Fruit fly (Drosophila melanogaster) whole organism, embryonic: ENCODE results near the gene CG10347.

Experiments
- Atf-2 ChIP-seq: fragments of 200-800 bp; sonication (Bioruptor generic); optimal IDR thresholded peaks from 2 replicates; lab custom pipeline; 2016; ENCODE audit warnings: missing biosample characterization, missing genetic modification characterization
- B-H1 ChIP-seq: fragments of 200-800 bp; sonication (Bioruptor generic); IDR thresholded peaks from 3 replicates; pipeline ENCODE4 v1.3.6; 2022; ENCODE audit warnings: missing biosample characterization, missing genetic modification characterization
- CG11504 ChIP-seq: fragments of 200-800 bp; sonication (Bioruptor generic); optimal IDR thresholded peaks from 3 replicates; lab custom pipeline; 2019; ENCODE audit warnings: missing biosample characterization, mild to moderate bottlenecking, missing genetic modification characterization, moderate library complexity
- CG14441 ChIP-seq: fragments of 200-800 bp; sonication (Bioruptor generic); IDR thresholded peaks from 2 replicates; pipeline ENCODE4 v1.3.6; 2022; ENCODE audit warnings: missing biosample characterization, missing genetic modification characterization
- CG14710 ChIP-seq: fragments of 200-800 bp; sonication (Bioruptor generic); optimal IDR thresholded peaks from 3 replicates; lab custom pipeline; 2019; ENCODE audit warnings: missing biosample characterization, mild to moderate bottlenecking, missing genetic modification characterization, moderate library complexity
- CG2129 ChIP-seq: fragments of 200-800 bp; sonication (Bioruptor generic); IDR thresholded peaks from 2 replicates; pipeline ENCODE4 v1.3.6; 2022; ENCODE audit warnings: missing biosample characterization, missing genetic modification characterization; ENCODE audit not compliant: partially characterized antibody
- CG30020 ChIP-seq: fragments of 200-800 bp; optimal IDR thresholded peaks from 2 replicates; lab custom pipeline; 2019; ENCODE audit warnings: missing biosample characterization, mild to moderate bottlenecking, missing genetic modification characterization, moderate library complexity
- CG30431 ChIP-seq: fragments of 200-800 bp; sonication (Bioruptor generic); optimal IDR thresholded peaks from 2 replicates; lab custom pipeline; 2017; ENCODE audit warnings: missing biosample characterization, missing genetic modification characterization
- CG32767 ChIP-seq: fragments of 200-800 bp; sonication (Bioruptor generic); IDR thresholded peaks from 2 replicates; pipeline ENCODE4 v1.3.6; 2022; ENCODE audit warnings: missing biosample characterization, missing genetic modification characterization
- CG32772 ChIP-seq: fragments of 200-800 bp; sonication (Bioruptor generic); IDR thresholded peaks from 2 replicates; pipeline ENCODE4 v1.3.6; 2022; ENCODE audit warnings: missing biosample characterization, missing genetic modification characterization
- CG33557 ChIP-seq: fragments of 200-800 bp; sonication (Bioruptor generic); optimal IDR thresholded peaks from 2 replicates; lab custom pipeline; 2019; ENCODE audit warnings: missing biosample characterization, mild to moderate bottlenecking, missing genetic modification characterization, moderate library complexity
- CG3847 ChIP-seq: fragments of 200-800 bp; sonication (Bioruptor generic); IDR thresholded peaks from 2 replicates; pipeline ENCODE4 v1.3.6; 2022; ENCODE audit warnings: missing biosample characterization, missing genetic modification characterization
- CG42726 ChIP-seq: fragments of 200-800 bp; sonication (Bioruptor generic); IDR thresholded peaks from 2 replicates; pipeline ENCODE4 v1.3.6; 2022; ENCODE audit warnings: missing biosample characterization, missing genetic modification characterization; ENCODE audit not compliant: partially characterized antibody
- CG6654 ChIP-seq: fragments of 200-800 bp; sonication (Bioruptor generic); optimal IDR thresholded peaks from 2 replicates; lab custom pipeline; 2017; ENCODE audit warnings: missing biosample characterization, mild to moderate bottlenecking, missing genetic modification characterization
- CG6683 ChIP-seq: fragments of 200-800 bp; sonication (Bioruptor generic); optimal IDR thresholded peaks from 2 replicates; lab custom pipeline; 2017; ENCODE audit warnings: missing biosample characterization, mild to moderate bottlenecking, missing genetic modification characterization, missing genetic modification reagents
- Chrac-16 ChIP-seq: fragments of 200-800 bp; sonication (Bioruptor generic); optimal IDR thresholded peaks from 3 replicates; lab custom pipeline; 2016; ENCODE audit warnings: missing biosample characterization, missing genetic modification characterization
- CoRest ChIP-seq: fragments of 200-800 bp; sonication (Bioruptor generic); optimal IDR thresholded peaks from 3 replicates; lab custom pipeline; 2018; ENCODE audit warnings: missing biosample characterization, mild to moderate bottlenecking, missing genetic modification characterization, moderate library complexity
- Dek ChIP-seq: fragments of 200-800 bp; sonication (Bioruptor generic); optimal IDR thresholded peaks from 3 replicates; lab custom pipeline; 2019; ENCODE audit warnings: missing biosample characterization, mild to moderate bottlenecking, missing genetic modification characterization, moderate library complexity
- ERR ChIP-seq: fragments of 200-800 bp; sonication (Bioruptor generic); optimal IDR thresholded peaks from 2 replicates; lab custom pipeline; 2016; ENCODE audit warnings: missing biosample characterization, missing genetic modification characterization
- H15 ChIP-seq: fragments of 200-800 bp; sonication (Bioruptor generic); IDR thresholded peaks from 3 replicates; pipeline ENCODE4 v1.3.6; 2022; ENCODE audit warnings: missing biosample characterization, missing genetic modification characterization
- Hand ChIP-seq: fragments of 200-800 bp; sonication (Bioruptor generic); optimal IDR thresholded peaks from 2 replicates; lab custom pipeline; 2017; ENCODE audit warnings: mild to moderate bottlenecking, missing biosample characterization, missing genetic modification reagents, missing genetic modification characterization
- HmgD ChIP-seq: fragments of 200-800 bp; sonication (Bioruptor generic); optimal IDR thresholded peaks from 3 replicates; lab custom pipeline; 2016; ENCODE audit warnings: missing biosample characterization, missing genetic modification characterization
- Mad ChIP-seq: fragments of 200-800 bp; sonication (Bioruptor generic); optimal IDR thresholded peaks from 2 replicates; lab custom pipeline; 2016; ENCODE audit warnings: missing biosample characterization, missing genetic modification characterization
- Nf-YA ChIP-seq: fragments of 200-800 bp; sonication (Bioruptor generic); IDR thresholded peaks from 2 replicates; pipeline ENCODE4 v1.3.6; 2022; ENCODE audit warnings: missing biosample characterization, missing genetic modification characterization
- Opbp ChIP-seq: fragments of 200-800 bp; sonication (Bioruptor generic); IDR thresholded peaks from 3 replicates; pipeline ENCODE4 v1.3.6; 2022; ENCODE audit warnings: missing biosample characterization, missing genetic modification characterization; ENCODE audit not compliant: partially characterized antibody
- Rx ChIP-seq: fragments of 200-800 bp; sonication (Bioruptor generic); IDR thresholded peaks from 2 replicates; pipeline ENCODE4 v1.3.6; 2022; ENCODE audit warnings: missing biosample characterization, missing genetic modification characterization
- Spps ChIP-seq: fragments of 200-800 bp; sonication (Bioruptor generic); optimal IDR thresholded peaks from 2 replicates; lab custom pipeline; 2018; ENCODE audit warnings: missing biosample characterization, mild to moderate bottlenecking, missing genetic modification characterization
- Tbp ChIP-seq: fragments of >200 bp; optimal IDR thresholded peaks from 2 replicates; lab custom pipeline; 2018; ENCODE audit warnings: missing biosample characterization, missing genetic modification characterization
- Vsx1 ChIP-seq: fragments of 200-800 bp; sonication (Bioruptor generic); optimal IDR thresholded peaks from 2 replicates; lab custom pipeline; 2017; ENCODE audit warnings: missing biosample characterization, mild to moderate bottlenecking, missing genetic modification characterization, missing genetic modification reagents
- bcd ChIP-seq: fragments of 200-800 bp; sonication (Bioruptor generic); optimal IDR thresholded peaks from 2 replicates; lab custom pipeline; 2017; ENCODE audit warnings: missing biosample characterization, mild to moderate bottlenecking, missing genetic modification characterization
- br ChIP-seq: fragments of >200 bp; optimal IDR thresholded peaks from 2 replicates; lab custom pipeline; 2017
- caup ChIP-seq: fragments of 200-800 bp; sonication (Bioruptor generic); optimal IDR thresholded peaks from 3 replicates; lab custom pipeline; 2017; ENCODE audit warnings: missing biosample characterization, mild to moderate bottlenecking, missing genetic modification characterization, moderate library complexity; ENCODE audit not compliant: severe bottlenecking
- chif ChIP-seq, 2 experiments: fragments of 200-800 bp; sonication (Bioruptor generic); optimal IDR thresholded peaks; 3 replicates each; lab custom pipeline; 2016; ENCODE audit warnings: missing biosample characterization in 2 of 2, missing genetic modification characterization in 2 of 2
- dimm ChIP-seq: fragments of 200-800 bp; sonication (Bioruptor generic); IDR thresholded peaks from 2 replicates; pipeline ENCODE4 v1.3.6; 2022; ENCODE audit warnings: missing biosample characterization, missing genetic modification characterization
- dysf ChIP-seq: fragments of 200-800 bp; sonication (Bioruptor generic); IDR thresholded peaks from 3 replicates; pipeline ENCODE4 v1.3.6; 2022; ENCODE audit warnings: missing biosample characterization, missing genetic modification characterization
- gro ChIP-seq: fragments of 200-800 bp; sonication (Bioruptor generic); optimal IDR thresholded peaks from 2 replicates; lab custom pipeline; 2016; ENCODE audit warnings: missing biosample characterization, missing genetic modification characterization
- knrl ChIP-seq: fragments of 200-800 bp; sonication (Bioruptor generic); IDR thresholded peaks from 3 replicates; pipeline ENCODE4 v1.3.6; 2022; ENCODE audit warnings: missing biosample characterization, missing genetic modification characterization; ENCODE audit not compliant: partially characterized antibody
- lab ChIP-seq: fragments of 200-800 bp; sonication (Bioruptor generic); optimal IDR thresholded peaks from 3 replicates; lab custom pipeline; 2017; ENCODE audit warnings: missing biosample characterization, missing genetic modification characterization, mild to moderate bottlenecking, moderate library complexity, missing genetic modification reagents
- lilli ChIP-seq: fragments of 200-800 bp; sonication (Bioruptor generic); optimal IDR thresholded peaks from 3 replicates; lab custom pipeline; 2016; ENCODE audit warnings: missing biosample characterization, missing genetic modification characterization
- p53 ChIP-seq: fragments of 200-800 bp; sonication (Bioruptor generic); optimal IDR thresholded peaks from 2 replicates; lab custom pipeline; 2016; ENCODE audit warnings: missing biosample characterization, missing genetic modification characterization
- rib ChIP-seq: fragments of 200-800 bp; sonication (Bioruptor generic); IDR thresholded peaks from 2 replicates; pipeline ENCODE4 v1.3.6; 2022; ENCODE audit warnings: missing biosample characterization, missing genetic modification characterization
- run ChIP-seq: fragments of 200-800 bp; sonication (Bioruptor generic); optimal IDR thresholded peaks from 3 replicates; lab custom pipeline; 2018; ENCODE audit warnings: missing biosample characterization, mild to moderate bottlenecking, missing genetic modification characterization
- scrt ChIP-seq: fragments of 200-800 bp; sonication (Bioruptor generic); optimal IDR thresholded peaks from 2 replicates; lab custom pipeline; 2018; ENCODE audit warnings: missing biosample characterization, mild to moderate bottlenecking, missing genetic modification characterization, moderate library complexity
- sima ChIP-seq: fragments of 200-800 bp; sonication (Bioruptor generic); optimal IDR thresholded peaks from 2 replicates; lab custom pipeline; 2016; ENCODE audit warnings: missing biosample characterization, missing genetic modification characterization
- sr ChIP-seq: fragments of 200-800 bp; sonication (Bioruptor generic); IDR thresholded peaks from 3 replicates; pipeline ENCODE4 v1.3.6; 2022; ENCODE audit warnings: missing biosample characterization, missing genetic modification characterization
- tin ChIP-seq: fragments of 200-800 bp; sonication (Bioruptor generic); optimal IDR thresholded peaks from 3 replicates; lab custom pipeline; 2016; ENCODE audit warnings: missing biosample characterization, missing genetic modification characterization
- tll ChIP-seq, 2 experiments: fragments of 200-800 bp in 1 of 2; fragments of >200 bp in 1 of 2; sonication (Bioruptor generic) in 1 of 2; optimal IDR thresholded peaks; 2 replicates each; lab custom pipeline; 2017 to 2019; ENCODE audit warnings: missing biosample characterization in 2 of 2, missing genetic modification characterization in 2 of 2, mild to moderate bottlenecking in 1 of 2, moderate library complexity in 1 of 2
- tup ChIP-seq: fragments of 200-800 bp; sonication (Bioruptor generic); optimal IDR thresholded peaks from 2 replicates; lab custom pipeline; 2016; ENCODE audit warnings: missing biosample characterization, mild to moderate bottlenecking, missing genetic modification characterization, moderate library complexity
- vvl ChIP-seq: fragments of 200-800 bp; sonication (Bioruptor generic); IDR thresholded peaks from 2 replicates; pipeline ENCODE4 v1.3.6; 2022; ENCODE audit warnings: missing biosample characterization, missing genetic modification characterization
- wor ChIP-seq: fragments of 200-800 bp; sonication (Bioruptor generic); IDR thresholded peaks from 2 replicates; pipeline ENCODE4 v1.3.6; 2022; ENCODE audit warnings: missing biosample characterization, missing genetic modification characterization
- yki ChIP-seq: fragments of >200 bp; optimal IDR thresholded peaks from 3 replicates; lab custom pipeline; 2018
- zen ChIP-seq: fragments of 200-800 bp; sonication (Bioruptor generic); optimal IDR thresholded peaks from 3 replicates; lab custom pipeline; 2018; ENCODE audit warnings: missing biosample characterization, mild to moderate bottlenecking, missing genetic modification characterization, moderate library complexity

Gene CG10347

DNA sequence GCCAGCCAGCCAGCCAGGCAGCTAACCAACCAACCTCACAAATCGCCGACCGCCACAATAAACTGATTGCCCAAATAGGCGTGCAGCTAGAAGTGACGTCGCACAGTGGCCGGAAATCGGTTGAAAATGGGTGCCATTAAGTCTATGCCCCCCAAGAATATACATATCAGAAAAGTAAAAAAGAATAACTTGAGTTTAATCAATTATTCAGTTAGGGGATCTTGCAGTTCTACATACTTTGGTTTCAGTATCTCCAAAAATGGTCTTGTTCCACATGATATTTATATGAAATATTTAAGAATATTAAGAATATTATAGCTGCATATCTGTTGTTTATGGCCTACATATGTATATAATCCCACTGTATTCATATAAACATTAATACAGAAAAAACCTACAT lies 30.6 kb upstream of the CG10347 start (continued):
- no peak for TF ChIP-seq sima (GFP tag; lab: Kevin White, UChicago)
- peak; percentile 15 for TF ChIP-seq Chrac-16 (GFP tag; lab: Kevin White, UChicago)
- no peak for TF ChIP-seq CG33557
- no peak for TF ChIP-seq B-H1 (GFP tag; lab: Robert Waterston, UW)
- TF ChIP-seq CG32772 (GFP tag; lab: Robert Waterston, UW): no peak
- no peak for TF ChIP-seq ERR (GFP tag; lab: Kevin White, UChicago)
- peak; percentile 61 for TF ChIP-seq lab (GFP tag; lab: Kevin White, UChicago)
- no peak for TF ChIP-seq Vsx1 (GFP tag; lab: Kevin White, UChicago)
- no peak for TF ChIP-seq Hand (GFP tag; lab: Kevin White, UChicago)
- TF ChIP-seq zen (tag; lab: Kevin White, UChicago): no peak
- TF ChIP-seq Atf-2 (GFP tag; lab: Kevin White, UChicago): no peak
- no peak for TF ChIP-seq tll (GFP tag; optimal IDR thresholded peaks at IDR 0.05; lab: Kevin White, UChicago)
- no peak for TF ChIP-seq wor
- TF ChIP-seq dysf (GFP tag; lab: Robert Waterston, UW): peak; percentile 60; the same call in 2 of the 3 replicates
- peak; percentile 37 for TF ChIP-seq Dek
- TF ChIP-seq CG14441 (GFP tag; lab: Robert Waterston, UW): no peak
- TF ChIP-seq H15: no peak
- no peak for TF ChIP-seq CG30431
- no peak for TF ChIP-seq Mad (GFP tag; lab: Kevin White, UChicago)
- TF ChIP-seq CG2129 (GFP tag; lab: Robert Waterston, UW): no peak
- no peak for TF ChIP-seq CG11504 (tag; lab: Kevin White, UChicago)
- TF ChIP-seq rib (GFP tag; lab: Robert Waterston, UW): no peak
- TF ChIP-seq scrt (GFP tag; lab: Kevin White, UChicago): no peak
- TF ChIP-seq caup (GFP tag; lab: Kevin White, UChicago): peak; percentile 31
- no peak for TF ChIP-seq lilli (GFP tag; lab: Kevin White, UChicago)
- no peak for TF ChIP-seq CG6654 (GFP tag; lab: Kevin White, UChicago)
- peak; percentile 52; the same call in 1 of the 2 replicates for TF ChIP-seq vvl (GFP tag; lab: Robert Waterston, UW)
- no peak for TF ChIP-seq HmgD (GFP tag; lab: Kevin White, UChicago)
- TF ChIP-seq chif (GFP tag; optimal IDR thresholded peaks at IDR 0.05; lab: Kevin White, UChicago): no peak
- no peak for TF ChIP-seq Opbp (GFP tag; lab: Robert Waterston, UW)
- no peak for TF ChIP-seq gro (GFP tag; lab: Kevin White, UChicago)
- no peak for TF ChIP-seq tin (GFP tag; lab: Kevin White, UChicago)
- TF ChIP-seq Rx (GFP tag; lab: Robert Waterston, UW): no peak
- TF ChIP-seq CG42726 (GFP tag; lab: Robert Waterston, UW): no peak
- TF ChIP-seq sr (GFP tag; lab: Robert Waterston, UW): no peak
- TF ChIP-seq CG14710: no peak
- no peak for TF ChIP-seq dimm
- TF ChIP-seq knrl (GFP tag; lab: Robert Waterston, UW): no peak
- peak; percentile 48 for TF ChIP-seq CG3847 (GFP tag; lab: Robert Waterston, UW)
- TF ChIP-seq Spps: no peak
- TF ChIP-seq tup (GFP tag; lab: Kevin White, UChicago): no peak
- no peak for TF ChIP-seq yki (lab: Kevin White, UChicago)
- TF ChIP-seq Nf-YA (GFP tag; lab: Robert Waterston, UW): no peak
- TF ChIP-seq run (tag; lab: Kevin White, UChicago): no peak
- no peak for TF ChIP-seq CG30020 (tag; lab: Kevin White, UChicago)
- TF ChIP-seq CoRest (tag; lab: Kevin White, UChicago): peak; percentile 54
- no peak for TF ChIP-seq Tbp
- TF ChIP-seq p53 (GFP tag; lab: Kevin White, UChicago): no peak
- TF ChIP-seq CG6683 (GFP tag; lab: Kevin White, UChicago): peak; percentile 5
- no peak for TF ChIP-seq br
- TF ChIP-seq bcd (GFP tag; lab: Kevin White, UChicago): peak; percentile 48
- TF ChIP-seq CG32767 (GFP tag; lab: Robert Waterston, UW): no peak
